Worm (Caenorhabditis elegans) whole organism, young adult: Measurements from ENCODE around the gene ndx-2.

Experiments
- F23B12.7 ChIP-seq: sonication (generic microtip); optimal IDR thresholded peaks from 2 replicates; lab custom pipeline; 2017; ENCODE audit warnings: missing genetic modification characterization, mild to moderate bottlenecking, missing compliant biosample characterization, antibody characterized with exemption, moderate library complexity; ENCODE audit not compliant: insufficient read depth
- F55B11.4 ChIP-seq: sonication (generic microtip); optimal IDR thresholded peaks from 2 replicates; lab custom pipeline; 2016; ENCODE audit warnings: missing compliant biosample characterization, missing genetic modification characterization, borderline replicate concordance; ENCODE audit not compliant: insufficient read depth
- K11D2.4 ChIP-seq: fragments of 200-800 bp; sonication (Bioruptor generic); IDR thresholded peaks from 2 replicates; pipeline ENCODE4 v1.3.6; 2022; ENCODE audit warnings: missing genetic modification reagents, missing genetic modification characterization, missing compliant biosample characterization
- Y67H2A.10 ChIP-seq: fragments of 200-800 bp; sonication (Bioruptor generic); conservative IDR thresholded peaks from 2 replicates; pipeline ENCODE4 v1.3.6; 2022; ENCODE audit warnings: missing genetic modification reagents, missing genetic modification characterization, missing compliant biosample characterization
- dpl-1 ChIP-seq: fragments of 150-350 bp; optimal IDR thresholded peaks from 2 replicates; lab custom pipeline; 2014; ENCODE audit warnings: missing biosample characterization, missing genetic modification reagents, missing genetic modification characterization
- pha-4 ChIP-seq: fragments of 150-350 bp; sonication (generic microtip); optimal IDR thresholded peaks from 2 replicates; lab custom pipeline; 2014; ENCODE audit warnings: missing biosample characterization, missing genetic modification reagents, missing genetic modification characterization
- rec-8 ChIP-seq, 2 experiments: sonication (generic microtip); optimal IDR thresholded peaks; 2 replicates each; lab custom pipeline; 2016; ENCODE audit warnings: mild to moderate bottlenecking in 2 of 2, missing genetic modification characterization in 2 of 2, missing genetic modification reagents in 2 of 2, missing genotype in 2 of 2, missing biosample characterization in 1 of 2, missing compliant biosample characterization in 1 of 2, moderate library complexity in 1 of 2
- sea-2 ChIP-seq: fragments of 200-800 bp; sonication (Bioruptor generic); IDR thresholded peaks from 2 replicates; pipeline ENCODE4 v1.3.6; 2022; ENCODE audit warnings: missing genetic modification characterization, missing compliant biosample characterization
- snpc-1.1 ChIP-seq: sonication (generic microtip); optimal IDR thresholded peaks from 2 replicates; lab custom pipeline; 2017; ENCODE audit warnings: missing genetic modification characterization, mild to moderate bottlenecking, missing compliant biosample characterization, antibody characterized with exemption, moderate library complexity, missing genotype, missing genetic modification reagents; ENCODE audit not compliant: insufficient read depth
- snpc-4 ChIP-seq, 5 experiments: fragments of 150-350 bp in 1 of 5; sonication (generic microtip) in 4 of 5; optimal IDR thresholded peaks; 2 replicates each; lab custom pipeline; 2014 to 2018; ENCODE audit warnings: missing genetic modification characterization in 5 of 5, missing biosample characterization in 3 of 5, antibody characterized with exemption in 2 of 5, mild to moderate bottlenecking in 2 of 5, missing compliant biosample characterization in 2 of 5, missing genotype in 2 of 5, moderate library complexity in 2 of 5, missing genetic modification reagents in 1 of 5
- sptf-2 ChIP-seq: fragments of 200-800 bp; sonication (Bioruptor generic); optimal IDR thresholded peaks from 2 replicates; lab custom pipeline; 2018; ENCODE audit warnings: mild to moderate bottlenecking, missing genetic modification characterization, missing compliant biosample characterization

DNA sequence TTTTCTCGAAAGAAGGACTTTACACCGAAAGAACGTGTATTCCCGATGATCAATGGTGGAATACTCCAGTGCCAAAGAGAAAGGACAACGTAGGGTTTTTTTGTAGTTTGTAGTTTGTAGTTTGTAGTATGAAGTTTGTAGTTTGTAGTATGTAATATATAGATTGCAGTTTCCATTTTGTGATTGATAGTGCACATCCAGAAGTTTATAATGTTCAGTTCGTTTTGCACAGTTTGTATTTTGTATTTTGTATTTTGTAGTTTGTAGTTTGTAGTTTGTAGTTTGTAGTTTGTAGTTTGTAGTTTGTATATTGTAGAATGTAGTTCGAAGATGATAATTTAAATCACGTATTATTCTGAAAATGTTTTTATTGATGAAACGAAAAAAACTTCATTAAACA lies 47.3 kb downstream of the ndx-2 start:
- TF ChIP-seq snpc-1.1 (tag; lab: Kevin White, UChicago) (no peak), sea-2 (GFP tag; lab: Robert Waterston, UW) (no peak), rec-8 (tag; optimal IDR thresholded peaks at IDR 0.05; lab: Kevin White, UChicago) (no peak), sptf-2 (GFP tag; lab: Kevin White, UChicago) (no peak), Y67H2A.10 (GFP tag; lab: Robert Waterston, UW) (no peak), dpl-1 (GFP tag; lab: Kevin White, UChicago) (no peak), snpc-4 (GFP tag; optimal IDR thresholded peaks at IDR 0.05; lab: Kevin White, UChicago) (no peak), snpc-4 (tag; optimal IDR thresholded peaks at IDR 0.05; lab: Kevin White, UChicago) (no peak), F55B11.4 (no peak), pha-4 (no peak), K11D2.4 (no peak), F23B12.7 (no peak)
